Fruit fly (Drosophila melanogaster): ENCODE data around the gene nero.
A peak's percentile ranks its signal among the peaks of the same experiment; 100 is the strongest.

nero gene

DNA sequence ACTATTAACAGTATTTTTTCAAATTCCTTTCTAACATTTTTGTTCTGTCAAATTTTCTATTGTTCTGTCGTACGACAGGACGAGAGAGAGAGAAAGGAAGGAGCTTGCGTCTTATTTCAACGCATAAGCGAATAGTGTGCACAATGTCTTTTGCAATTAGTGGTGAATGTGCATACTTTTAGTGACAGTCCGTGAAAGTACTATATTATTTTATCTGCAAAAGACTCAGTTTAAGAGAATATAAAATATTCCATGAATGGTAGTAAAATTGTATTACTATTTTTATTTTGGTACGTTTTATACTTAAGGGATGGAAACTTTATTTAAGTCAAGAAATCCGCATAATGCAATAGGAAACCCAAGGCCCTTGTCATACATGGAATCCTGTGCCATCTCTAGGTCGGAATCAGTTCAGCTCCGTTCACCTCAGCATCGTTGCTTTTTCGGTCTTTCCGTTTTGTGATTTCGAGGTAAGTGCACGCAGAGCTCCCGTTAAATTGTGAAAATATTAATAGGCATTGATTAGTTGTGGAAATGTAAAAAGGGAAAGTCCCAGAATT is 9.2 kb downstream of the nero start, which contains the start of gene eEF1alpha2 (continued):
- TF ChIP-seq ken (GFP tag; IDR thresholded peaks at IDR 0.05), result no peak
- TF ChIP-seq Bgb (GFP tag; IDR thresholded peaks at IDR 0.05; ENCODE audit: partially characterized antibody), result 0 out of 2 replicates have a peak, but pooled peaks have one; percentile 30
- no peak for TF ChIP-seq MTF-1 (GFP tag; optimal IDR thresholded peaks at IDR 0.05; ENCODE audit: borderline replicate concordance)
- TF ChIP-seq Adf1 (GFP tag; IDR thresholded peaks at IDR 0.05), result no peak
- no peak for TF ChIP-seq CkIIα-i1 (GFP tag; IDR thresholded peaks at IDR 0.05)
- no peak for TF ChIP-seq pnt (GFP tag; optimal IDR thresholded peaks at IDR 0.05)
- TF ChIP-seq insv (GFP tag; optimal IDR thresholded peaks at IDR 0.05), result no peak
- no peak for TF ChIP-seq CG10654 (GFP tag; optimal IDR thresholded peaks at IDR 0.05)
- no peak for TF ChIP-seq chm (GFP tag; IDR thresholded peaks at IDR 0.05)
- TF ChIP-seq crc (GFP tag; optimal IDR thresholded peaks at IDR 0.05), result no peak
- no peak for TF ChIP-seq CG8290 (GFP tag; optimal IDR thresholded peaks at IDR 0.05)
- TF ChIP-seq CG8290 (tag; optimal IDR thresholded peaks at IDR 0.05), result no peak
- TF ChIP-seq CG2202 (tag; optimal IDR thresholded peaks at IDR 0.05), result no peak
- no peak for TF ChIP-seq abd-A (tag; optimal IDR thresholded peaks at IDR 0.05)
- TF ChIP-seq CG6272 (GFP tag; IDR thresholded peaks at IDR 0.05), result no peak
- no peak for TF ChIP-seq CG2129 (GFP tag; IDR thresholded peaks at IDR 0.05; ENCODE audit: partially characterized antibody)
- TF ChIP-seq gcm2 (GFP tag; optimal IDR thresholded peaks at IDR 0.05), result no peak
- TF ChIP-seq en (GFP tag; optimal IDR thresholded peaks at IDR 0.05), result no peak
- no peak for TF ChIP-seq HLH4C (GFP tag; IDR thresholded peaks at IDR 0.05; ENCODE audit: partially characterized antibody)
- TF ChIP-seq bcd (GFP tag; optimal IDR thresholded peaks at IDR 0.05), result no peak
- TF ChIP-seq CG1233 (GFP tag; optimal IDR thresholded peaks at IDR 0.05), result no peak
- no peak for TF ChIP-seq psq (GFP tag; optimal IDR thresholded peaks at IDR 0.05)
- TF ChIP-seq gro (GFP tag; optimal IDR thresholded peaks at IDR 0.05), result no peak
- no peak for TF ChIP-seq chn (GFP tag; optimal IDR thresholded peaks at IDR 0.05)
- TF ChIP-seq sd (tag; optimal IDR thresholded peaks at IDR 0.05), result no peak
- TF ChIP-seq sens-2 (GFP tag; IDR thresholded peaks at IDR 0.05), result no peak
- TF ChIP-seq CG5953 (GFP tag; IDR thresholded peaks at IDR 0.05), result no peak
- TF ChIP-seq C15 (GFP tag; IDR thresholded peaks at IDR 0.05), result no peak
- no peak for TF ChIP-seq her (GFP tag; optimal IDR thresholded peaks at IDR 0.05)
- TF ChIP-seq CG32772 (GFP tag; IDR thresholded peaks at IDR 0.05), result no peak
- no peak for TF ChIP-seq CG32532 (GFP tag; IDR thresholded peaks at IDR 0.05)
- TF ChIP-seq dmrt99B (tag; optimal IDR thresholded peaks at IDR 0.05), result no peak
- TF ChIP-seq jumu (GFP tag; optimal IDR thresholded peaks at IDR 0.05), result no peak
- no peak for TF ChIP-seq CG12155 (GFP tag; optimal IDR thresholded peaks at IDR 0.05)
- no peak for TF ChIP-seq CG8765 (GFP tag; IDR thresholded peaks at IDR 0.05)
- TF ChIP-seq Opbp (GFP tag; IDR thresholded peaks at IDR 0.05; ENCODE audit: partially characterized antibody), result no peak
- peak; percentile 95 for TF ChIP-seq CG17802 (tag; optimal IDR thresholded peaks at IDR 0.05)
- no peak for TF ChIP-seq CG12391 (tag; optimal IDR thresholded peaks at IDR 0.05)
- no peak for TF ChIP-seq CG7357 (GFP tag; IDR thresholded peaks at IDR 0.05)
- no peak for TF ChIP-seq sisA (GFP tag; IDR thresholded peaks at IDR 0.05)
- no peak for TF ChIP-seq Side (GFP tag; optimal IDR thresholded peaks at IDR 0.05)
- no peak for TF ChIP-seq ttk (GFP tag; IDR thresholded peaks at IDR 0.05)
- TF ChIP-seq CG18619 (GFP tag; optimal IDR thresholded peaks at IDR 0.05), result no peak
- peak; percentile 49 for TF ChIP-seq sens (GFP tag)
- no peak for TF ChIP-seq Bdp1 (GFP tag; optimal IDR thresholded peaks at IDR 0.05)
- TF ChIP-seq Jarid2 (GFP tag; optimal IDR thresholded peaks at IDR 0.05), result no peak
- TF ChIP-seq CG14014 (GFP tag; IDR thresholded peaks at IDR 0.05), result no peak
- TF ChIP-seq CG9932 (GFP tag; IDR thresholded peaks at IDR 0.05), result no peak
- no peak for TF ChIP-seq CG34224 (GFP tag; IDR thresholded peaks at IDR 0.05; ENCODE audit: partially characterized antibody)
- TF ChIP-seq Usf (GFP tag; optimal IDR thresholded peaks at IDR 0.05), result no peak
- TF ChIP-seq CG42726 (GFP tag; IDR thresholded peaks at IDR 0.05; ENCODE audit: partially characterized antibody), result no peak
- TF ChIP-seq Hr78 (GFP tag; optimal IDR thresholded peaks at IDR 0.05), result no peak
